Worm (Caenorhabditis elegans) whole organism, L2 larva: ENCODE measurements around the gene srw-38.

Experiments
- ZK546.5 ChIP-seq: sonication (generic microtip); optimal IDR thresholded peaks from 2 replicates; lab custom pipeline; 2017; ENCODE audit warnings: missing biosample characterization, missing genetic modification characterization
- ceh-16 ChIP-seq: fragments of 150-350 bp; optimal IDR thresholded peaks from 2 replicates; lab custom pipeline; 2014; ENCODE audit warnings: missing biosample characterization, missing genetic modification characterization
- lin-39 ChIP-seq: fragments of 150-350 bp; optimal IDR thresholded peaks from 2 replicates; lab custom pipeline; 2014; ENCODE audit warnings: missing biosample characterization, missing genetic modification reagents, missing genetic modification characterization
- lsy-2 ChIP-seq, 2 experiments: fragments of 150-350 bp in 1 of 2; sonication (generic microtip) in 1 of 2; optimal IDR thresholded peaks; 2 replicates each; lab custom pipeline; 2014 to 2017; ENCODE audit warnings: missing biosample characterization in 2 of 2, missing genetic modification characterization in 2 of 2
- mab-5 ChIP-seq: fragments of 150-350 bp; optimal IDR thresholded peaks from 2 replicates; lab custom pipeline; 2014; ENCODE audit warnings: missing biosample characterization, missing genetic modification characterization
- nhr-12 ChIP-seq: fragments of 150-350 bp; optimal IDR thresholded peaks from 2 replicates; lab custom pipeline; 2014; ENCODE audit warnings: missing biosample characterization, missing genetic modification characterization
- nhr-237 ChIP-seq: fragments of 150-350 bp; optimal IDR thresholded peaks from 2 replicates; lab custom pipeline; 2014; ENCODE audit warnings: missing biosample characterization, missing genetic modification characterization
- nhr-6 ChIP-seq: fragments of 150-350 bp; optimal IDR thresholded peaks from 2 replicates; lab custom pipeline; 2014; ENCODE audit warnings: missing biosample characterization, missing genetic modification characterization
- nhr-77 ChIP-seq: fragments of 150-350 bp; optimal IDR thresholded peaks from 2 replicates; lab custom pipeline; 2014; ENCODE audit warnings: missing biosample characterization, missing genetic modification characterization
- unc-62 ChIP-seq: fragments of 150-350 bp; optimal IDR thresholded peaks from 2 replicates; lab custom pipeline; 2014; ENCODE audit warnings: missing biosample characterization, missing genetic modification reagents, missing genetic modification characterization
- ztf-11 ChIP-seq: sonication (generic microtip); optimal IDR thresholded peaks from 2 replicates; lab custom pipeline; 2017; ENCODE audit warnings: missing biosample characterization, missing genetic modification characterization

- TF ChIP-seq nhr-12 (tag; lab: Kevin White, UChicago) (no peak), unc-62 (GFP tag; lab: Kevin White, UChicago) (no peak), lin-39 (tag; lab: Kevin White, UChicago) (no peak), ztf-11 (tag; lab: Kevin White, UChicago) (no peak), ceh-16 (tag; lab: Kevin White, UChicago) (no peak), lsy-2 (tag; optimal IDR thresholded peaks at IDR 0.05; lab: Kevin White, UChicago) (no peak), nhr-237 (tag; lab: Kevin White, UChicago) (no peak), mab-5 (no peak), ZK546.5 (tag; lab: Kevin White, UChicago) (no peak), nhr-77 (no peak), nhr-6 (tag; lab: Kevin White, UChicago) (no peak)
Observed at ce11 chrV:19788360-19788759, 47.9 kb upstream of the srw-38 start, which contains the start of gene clec-258.
